Worm (Caenorhabditis elegans) whole organism, L3 larva: ENCODE data around the gene npl-4.1.

Experiments
- R02D3.7 ChIP-seq: fragments of 150-350 bp; optimal IDR thresholded peaks from 2 replicates; lab custom pipeline; 2014; ENCODE audit warnings: missing biosample characterization, missing genetic modification characterization
- elt-1 ChIP-seq: fragments of 150-350 bp; optimal IDR thresholded peaks from 2 replicates; lab custom pipeline; 2014; ENCODE audit warnings: missing biosample characterization, missing genetic modification characterization
- jun-1 ChIP-seq: fragments of 150-350 bp; optimal IDR thresholded peaks from 2 replicates; lab custom pipeline; 2014; ENCODE audit warnings: missing biosample characterization, missing genetic modification reagents, missing genetic modification characterization
- lin-39 ChIP-seq: fragments of 150-350 bp; optimal IDR thresholded peaks from 2 replicates; lab custom pipeline; 2018; ENCODE audit warnings: missing biosample characterization, missing genetic modification reagents, missing genetic modification characterization
- nhr-12 ChIP-seq: fragments of 150-350 bp; optimal IDR thresholded peaks from 2 replicates; lab custom pipeline; 2014; ENCODE audit warnings: missing biosample characterization, missing genetic modification characterization
- tbx-2 ChIP-seq: sonication (generic microtip); optimal IDR thresholded peaks from 2 replicates; lab custom pipeline; 2016; ENCODE audit warnings: mild to moderate bottlenecking, missing genetic modification characterization, missing compliant biosample characterization
- unc-39 ChIP-seq: sonication (generic microtip); optimal IDR thresholded peaks from 4 replicates; lab custom pipeline; 2017; ENCODE audit warnings: missing biosample characterization, missing genetic modification characterization

ce11 chrII:5582309-5582708, 48.8 kb upstream of the npl-4.1 start, which contains the start of gene T25E4.2:
- TF ChIP-seq nhr-12 (tag; lab: Kevin White, UChicago) (no peak), tbx-2 (tag; lab: Kevin White, UChicago) (no peak), R02D3.7 (tag; lab: Kevin White, UChicago) (no peak), lin-39 (no peak), unc-39 (no peak), elt-1 (tag; lab: Kevin White, UChicago) (no peak), jun-1 (tag; lab: Kevin White, UChicago) (no peak)
